Worm (Caenorhabditis elegans): ENCODE measurements around the gene znf-706.
A peak's percentile ranks its signal among the peaks of the same experiment; 100 is the strongest.

znf-706 gene

DNA sequence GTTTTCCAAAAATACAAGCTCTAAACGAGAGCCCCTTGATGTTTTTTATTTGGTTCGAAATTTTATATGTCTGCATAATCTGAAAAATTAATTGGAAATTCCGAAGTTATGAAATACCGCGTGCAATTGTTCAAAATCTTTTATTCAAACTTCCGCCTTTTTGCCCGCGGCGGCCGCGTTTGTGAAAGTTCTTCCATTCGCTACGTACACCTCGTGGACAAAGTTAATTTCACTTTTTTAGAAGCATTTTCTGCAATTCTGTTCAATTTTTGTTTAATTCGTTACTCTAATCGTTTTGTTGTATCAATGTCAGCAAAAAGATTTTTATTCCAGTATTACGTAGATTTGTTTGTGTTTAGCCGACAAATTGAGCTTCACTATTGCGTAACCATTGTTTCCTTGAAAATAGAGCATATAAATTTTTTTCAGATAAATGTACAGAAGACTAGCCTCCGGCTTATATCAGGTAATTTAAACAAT, 21.7 kb downstream of the znf-706 start, which contains the start of gene mppb-1 (continued):
- TF ChIP-seq elt-2 (tag; optimal IDR thresholded peaks at IDR 0.05): peak; percentile 49
- TF ChIP-seq ahr-1 (tag; optimal IDR thresholded peaks at IDR 0.05): peak; percentile 41
- no peak for TF ChIP-seq unc-55 (GFP tag; optimal IDR thresholded peaks at IDR 0.05)
- peak; percentile 23 for TF ChIP-seq ttx-3 (tag; optimal IDR thresholded peaks at IDR 0.05)
- TF ChIP-seq fkh-10 (GFP tag; optimal IDR thresholded peaks at IDR 0.05): no peak
- TF ChIP-seq gmeb-2 (tag; optimal IDR thresholded peaks at IDR 0.05): no peak
- no peak for TF ChIP-seq syd-9 (tag; optimal IDR thresholded peaks at IDR 0.05)
- no peak for TF ChIP-seq ceh-48 (tag; optimal IDR thresholded peaks at IDR 0.05)
- no peak for TF ChIP-seq hlh-30 (tag; optimal IDR thresholded peaks at IDR 0.05; ENCODE audit: insufficient read depth)
- TF ChIP-seq ceh-30 (tag; optimal IDR thresholded peaks at IDR 0.05): no peak
- no peak for TF ChIP-seq pros-1 (tag; optimal IDR thresholded peaks at IDR 0.05)
- TF ChIP-seq odd-2 (tag; optimal IDR thresholded peaks at IDR 0.05): no peak
- no peak for TF ChIP-seq K09A11.1 (tag; optimal IDR thresholded peaks at IDR 0.05; ENCODE audit: insufficient read depth)
- TF ChIP-seq ceh-18 (tag; optimal IDR thresholded peaks at IDR 0.05): peak; percentile 31
- peak; percentile 45 for TF ChIP-seq fkh-6 (tag; optimal IDR thresholded peaks at IDR 0.05)
- TF ChIP-seq npax-4 (tag; optimal IDR thresholded peaks at IDR 0.05): no peak
- TF ChIP-seq sox-4 (tag; optimal IDR thresholded peaks at IDR 0.05): no peak
- TF ChIP-seq zip-5 (tag; optimal IDR thresholded peaks at IDR 0.05): peak; percentile 82
- no peak for TF ChIP-seq ceh-6 (GFP tag; optimal IDR thresholded peaks at IDR 0.05)
- peak; percentile 47 for TF ChIP-seq ceh-34 (tag; optimal IDR thresholded peaks at IDR 0.05)
- TF ChIP-seq che-1 (tag; optimal IDR thresholded peaks at IDR 0.05): no peak
- TF ChIP-seq hlh-6 (tag; optimal IDR thresholded peaks at IDR 0.05): no peak
- no peak for TF ChIP-seq pag-3 (tag; optimal IDR thresholded peaks at IDR 0.05; ENCODE audit: borderline replicate concordance)
- TF ChIP-seq ceh-2 (tag; optimal IDR thresholded peaks at IDR 0.05): peak; percentile 84
- peak; percentile 85 for TF ChIP-seq rnt-1 (tag; optimal IDR thresholded peaks at IDR 0.05)
- TF ChIP-seq mec-3 (tag; optimal IDR thresholded peaks at IDR 0.05; ENCODE audit: borderline replicate concordance): peak; percentile 55
- no peak for TF ChIP-seq pat-9 (tag; optimal IDR thresholded peaks at IDR 0.05)
- no peak for TF ChIP-seq ceh-45 (GFP tag; IDR thresholded peaks at IDR 0.05)
- TF ChIP-seq ceh-22 (tag; optimal IDR thresholded peaks at IDR 0.05): no peak
- TF ChIP-seq ets-4 (tag; optimal IDR thresholded peaks at IDR 0.05): peak; percentile 83
- peak; percentile 81 for TF ChIP-seq lim-6 (tag; optimal IDR thresholded peaks at IDR 0.05)
- no peak for TF ChIP-seq ceh-9 (tag; optimal IDR thresholded peaks at IDR 0.05)
- TF ChIP-seq hlh-15 (tag; optimal IDR thresholded peaks at IDR 0.05): peak; percentile 10
- no peak for TF ChIP-seq sdc-2 (tag; optimal IDR thresholded peaks at IDR 0.05)
- no peak for TF ChIP-seq C38D4.7 (GFP tag; optimal IDR thresholded peaks at IDR 0.05)
- peak; percentile 94 for TF ChIP-seq C08G9.2 (tag; optimal IDR thresholded peaks at IDR 0.05)
- TF ChIP-seq dve-1 (tag; optimal IDR thresholded peaks at IDR 0.05): no peak
- no peak for TF ChIP-seq ama-1 (optimal IDR thresholded peaks at IDR 0.05)
- TF ChIP-seq madf-2 (tag; optimal IDR thresholded peaks at IDR 0.05): peak; percentile 19
- TF ChIP-seq sox-2 (GFP tag; IDR thresholded peaks at IDR 0.05): no peak
- no peak for TF ChIP-seq lin-11 (tag; optimal IDR thresholded peaks at IDR 0.05)
- peak; percentile 56 for TF ChIP-seq hlh-13 (GFP tag; optimal IDR thresholded peaks at IDR 0.05)
- TF ChIP-seq ceh-14 (tag; optimal IDR thresholded peaks at IDR 0.05): peak; percentile 39
- TF ChIP-seq elt-4 (tag; optimal IDR thresholded peaks at IDR 0.05): no peak
- no peak for TF ChIP-seq dmd-4 (tag; optimal IDR thresholded peaks at IDR 0.05; ENCODE audit: borderline replicate concordance)
- no peak for TF ChIP-seq T23F11.4 (GFP tag; optimal IDR thresholded peaks at IDR 0.05)
- TF ChIP-seq pqm-1 (tag; optimal IDR thresholded peaks at IDR 0.05): peak; percentile 6
- TF ChIP-seq hlh-8 (tag; optimal IDR thresholded peaks at IDR 0.05): peak; percentile 85
- peak; percentile 64 for TF ChIP-seq ref-2 (tag; optimal IDR thresholded peaks at IDR 0.05)
- no peak for TF ChIP-seq pha-2 (tag; optimal IDR thresholded peaks at IDR 0.05)
- TF ChIP-seq ceh-19 (GFP tag; optimal IDR thresholded peaks at IDR 0.05): no peak
- no peak for TF ChIP-seq eyg-1 (tag; optimal IDR thresholded peaks at IDR 0.05)
- TF ChIP-seq tbx-2 (tag; optimal IDR thresholded peaks at IDR 0.05): peak; percentile 90
